Fruit fly (Drosophila melanogaster) Kc167 (cell line): Measurements from ENCODE around the gene Myt1.

Experiments
- Sin3A ChIP-seq: fragments of >200 bp; optimal IDR thresholded peaks from 2 replicates; lab custom pipeline; 2018; ENCODE audit warnings: missing external identifiers
- h ChIP-seq: fragments of >200 bp; optimal IDR thresholded peaks from 3 replicates; lab custom pipeline; 2018; ENCODE audit warnings: missing external identifiers
- insv ChIP-seq: fragments of >200 bp; optimal IDR thresholded peaks from 3 replicates; lab custom pipeline; 2018; ENCODE audit warnings: missing external identifiers
- psq ChIP-seq: fragments of >200 bp; optimal IDR thresholded peaks from 2 replicates; lab custom pipeline; 2017; ENCODE audit warnings: missing external identifiers
- ttk ChIP-seq: sonication (Bioruptor generic); optimal IDR thresholded peaks from 2 replicates; lab custom pipeline; 2017; ENCODE audit warnings: missing external identifiers

DNA sequence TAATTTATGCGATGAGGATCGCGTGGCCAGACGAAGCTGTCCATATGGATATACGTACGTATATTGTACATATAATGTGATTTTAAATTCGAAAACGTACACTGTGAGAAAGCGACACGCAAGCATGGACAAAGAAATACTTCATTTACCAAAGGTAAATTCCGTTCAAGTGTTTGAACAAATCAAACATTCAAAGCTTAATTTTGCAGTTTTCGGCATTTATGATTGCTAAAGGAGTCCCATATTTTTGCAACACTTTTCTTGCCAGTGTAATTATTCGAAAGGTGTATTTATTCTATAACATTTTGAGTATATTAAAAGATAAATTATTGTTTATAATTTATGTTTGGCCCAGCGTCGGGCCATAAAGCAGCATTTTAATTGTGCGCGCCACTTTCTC is 39.9 kb upstream of the Myt1 start:
- TF ChIP-seq Sin3A (lab: Kevin White, UChicago): no peak
- TF ChIP-seq h (lab: Kevin White, UChicago): no peak
- no peak for TF ChIP-seq psq
- no peak for TF ChIP-seq ttk (lab: Kevin White, UChicago)
- no peak for TF ChIP-seq insv (lab: Kevin White, UChicago)
